Worm (Caenorhabditis elegans) whole organism, late embryonic: ENCODE data around the gene rab-33.

Experiments used
- K09A11.1 ChIP-seq: sonication (generic microtip); optimal IDR thresholded peaks from 2 replicates; lab custom pipeline; 2017; ENCODE audit warnings: antibody characterized with exemption, mild to moderate bottlenecking, missing genetic modification characterization, missing compliant biosample characterization; ENCODE audit not compliant: insufficient read depth
- ceh-14 ChIP-seq: sonication (generic microtip); optimal IDR thresholded peaks from 2 replicates; lab custom pipeline; 2016; ENCODE audit warnings: missing genotype, missing genetic modification characterization, missing compliant biosample characterization
- ceh-45 ChIP-seq: fragments of 200-800 bp; sonication (Bioruptor generic); IDR thresholded peaks from 2 replicates; pipeline ENCODE4 v1.3.6; 2022; ENCODE audit warnings: missing genetic modification reagents, missing genetic modification characterization, missing compliant biosample characterization
- dmd-4 ChIP-seq: sonication (generic microtip); optimal IDR thresholded peaks from 2 replicates; lab custom pipeline; 2016; ENCODE audit warnings: borderline replicate concordance, missing genetic modification characterization, missing compliant biosample characterization
- eyg-1 ChIP-seq: sonication (generic microtip); optimal IDR thresholded peaks from 2 replicates; lab custom pipeline; 2016; ENCODE audit warnings: missing genotype, missing genetic modification characterization, missing compliant biosample characterization
- gmeb-2 ChIP-seq: sonication (generic microtip); optimal IDR thresholded peaks from 2 replicates; lab custom pipeline; 2016; ENCODE audit warnings: missing genetic modification characterization, inconsistent platforms, missing compliant biosample characterization
- lim-6 ChIP-seq: sonication (generic microtip); optimal IDR thresholded peaks from 2 replicates; lab custom pipeline; 2016; ENCODE audit warnings: missing genetic modification characterization, missing compliant biosample characterization
- mec-3 ChIP-seq: sonication (generic microtip); optimal IDR thresholded peaks from 2 replicates; lab custom pipeline; 2016; ENCODE audit warnings: borderline replicate concordance, missing genetic modification characterization, missing compliant biosample characterization
- sdc-2 ChIP-seq: sonication (generic microtip); optimal IDR thresholded peaks from 2 replicates; lab custom pipeline; 2016; ENCODE audit warnings: missing genotype, missing genetic modification characterization, missing compliant biosample characterization
- tbx-2 ChIP-seq: sonication (generic microtip); optimal IDR thresholded peaks from 2 replicates; lab custom pipeline; 2016; ENCODE audit warnings: missing genetic modification characterization, missing compliant biosample characterization
- unc-55 ChIP-seq: sonication (generic microtip); optimal IDR thresholded peaks from 2 replicates; lab custom pipeline; 2017; ENCODE audit warnings: missing biosample characterization, missing genetic modification reagents, missing genetic modification characterization

DNA sequence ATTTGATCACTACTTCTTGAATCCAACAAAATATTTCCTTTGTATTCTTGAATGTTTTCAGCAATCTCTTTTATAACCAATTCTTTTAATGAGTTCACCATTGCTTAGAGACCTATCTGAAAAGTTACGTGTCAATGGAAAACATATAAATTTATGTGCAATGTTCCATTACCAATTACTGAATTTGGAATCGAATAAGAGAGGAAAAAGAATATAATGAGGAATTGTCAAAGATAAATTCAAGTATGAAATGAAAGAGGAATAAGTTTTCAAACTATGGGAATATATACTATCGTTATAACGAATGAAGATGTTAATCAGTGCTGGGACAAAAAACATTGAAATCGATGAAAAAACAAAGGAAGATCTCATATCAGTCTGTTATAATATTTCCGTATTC is 52.6 kb downstream of the rab-33 start, which contains the start of gene H04D03.4:
- TF ChIP-seq ceh-45 (GFP tag; lab: Robert Waterston, UW) (no peak), ceh-14 (tag; lab: Kevin White, UChicago) (no peak), lim-6 (no peak), gmeb-2 (tag; lab: Kevin White, UChicago) (no peak), unc-55 (GFP tag; lab: Kevin White, UChicago) (no peak), dmd-4 (tag; lab: Kevin White, UChicago) (no peak), sdc-2 (tag; lab: Kevin White, UChicago) (no peak), K09A11.1 (tag; lab: Kevin White, UChicago) (no peak), eyg-1 (tag; lab: Kevin White, UChicago) (no peak), mec-3 (tag; lab: Kevin White, UChicago) (no peak), tbx-2 (tag; lab: Kevin White, UChicago) (no peak)
